Fruit fly (Drosophila melanogaster) whole organism, embryonic: ENCODE results near the gene CycB3.

Experiments used
- Atf6 ChIP-seq: fragments of 200-800 bp; sonication (Bioruptor generic); IDR thresholded peaks from 2 replicates; pipeline ENCODE4 v1.3.6; 2022; ENCODE audit warnings: missing biosample characterization, missing genetic modification characterization
- B-H2 ChIP-seq: fragments of 200-800 bp; sonication (Bioruptor generic); optimal IDR thresholded peaks from 2 replicates; lab custom pipeline; 2018; ENCODE audit warnings: missing biosample characterization, mild to moderate bottlenecking, missing genetic modification characterization
- Blimp-1 ChIP-seq: fragments of 200-800 bp; sonication (Bioruptor generic); optimal IDR thresholded peaks from 3 replicates; lab custom pipeline; 2018; ENCODE audit warnings: missing biosample characterization, missing genetic modification characterization, mild to moderate bottlenecking, moderate library complexity, missing genetic modification reagents
- Bteb2 ChIP-seq: fragments of 200-800 bp; sonication (Bioruptor generic); optimal IDR thresholded peaks from 2 replicates; lab custom pipeline; 2016; ENCODE audit warnings: missing biosample characterization, missing genetic modification characterization
- CG10274 ChIP-seq: fragments of 200-800 bp; sonication (Bioruptor generic); optimal IDR thresholded peaks from 3 replicates; lab custom pipeline; 2017; ENCODE audit warnings: missing biosample characterization, mild to moderate bottlenecking, missing genetic modification characterization
- CG10543 ChIP-seq: fragments of 200-800 bp; sonication (Bioruptor generic); optimal IDR thresholded peaks from 3 replicates; lab custom pipeline; 2017; ENCODE audit warnings: missing biosample characterization, mild to moderate bottlenecking, missing genetic modification characterization, moderate library complexity
- CG12744 ChIP-seq: fragments of 200-800 bp; sonication (Bioruptor generic); optimal IDR thresholded peaks from 2 replicates; lab custom pipeline; 2016; ENCODE audit warnings: missing biosample characterization, missing genetic modification characterization
- CG14667 ChIP-seq: fragments of 200-800 bp; sonication (Bioruptor generic); IDR thresholded peaks from 2 replicates; pipeline ENCODE4 v1.3.6; 2022; ENCODE audit warnings: missing biosample characterization, missing genetic modification characterization
- CG15011 ChIP-seq: fragments of 200-800 bp; sonication (Bioruptor generic); optimal IDR thresholded peaks from 3 replicates; lab custom pipeline; 2018; ENCODE audit warnings: missing biosample characterization, mild to moderate bottlenecking, missing genetic modification characterization
- CG15073 ChIP-seq: fragments of 200-800 bp; sonication (Bioruptor generic); optimal IDR thresholded peaks from 2 replicates; lab custom pipeline; 2016; ENCODE audit warnings: missing biosample characterization, missing genetic modification characterization
- CG17385 ChIP-seq: fragments of 200-800 bp; sonication (Bioruptor generic); optimal IDR thresholded peaks from 3 replicates; lab custom pipeline; 2018; ENCODE audit warnings: missing biosample characterization, mild to moderate bottlenecking, missing genetic modification characterization
- CG17568 ChIP-seq: fragments of 200-800 bp; sonication (Bioruptor generic); optimal IDR thresholded peaks from 2 replicates; lab custom pipeline; 2018; ENCODE audit warnings: missing biosample characterization, mild to moderate bottlenecking, missing genetic modification characterization, moderate library complexity
- CG32772 ChIP-seq: fragments of 200-800 bp; sonication (Bioruptor generic); IDR thresholded peaks from 2 replicates; pipeline ENCODE4 v1.3.6; 2022; ENCODE audit warnings: missing biosample characterization, missing genetic modification characterization
- CG33557 ChIP-seq: fragments of 200-800 bp; sonication (Bioruptor generic); optimal IDR thresholded peaks from 2 replicates; lab custom pipeline; 2019; ENCODE audit warnings: missing biosample characterization, mild to moderate bottlenecking, missing genetic modification characterization, moderate library complexity
- CG4360 ChIP-seq: fragments of 200-800 bp; sonication (Bioruptor generic); IDR thresholded peaks from 2 replicates; pipeline ENCODE4 v1.3.6; 2022; ENCODE audit warnings: missing biosample characterization, missing genetic modification characterization
- CG4424 ChIP-seq: fragments of 200-800 bp; sonication (Bioruptor generic); optimal IDR thresholded peaks from 3 replicates; lab custom pipeline; 2016; ENCODE audit warnings: missing biosample characterization, missing genetic modification characterization
- CG6654 ChIP-seq: fragments of 200-800 bp; sonication (Bioruptor generic); optimal IDR thresholded peaks from 2 replicates; lab custom pipeline; 2017; ENCODE audit warnings: missing biosample characterization, mild to moderate bottlenecking, missing genetic modification characterization
- CG7271 ChIP-seq: fragments of 200-800 bp; sonication (Bioruptor generic); optimal IDR thresholded peaks from 2 replicates; lab custom pipeline; 2018; ENCODE audit warnings: missing biosample characterization, mild to moderate bottlenecking, missing genetic modification characterization, moderate library complexity
- CG7786 ChIP-seq: fragments of 200-800 bp; sonication (Bioruptor generic); optimal IDR thresholded peaks from 2 replicates; lab custom pipeline; 2016; ENCODE audit warnings: missing biosample characterization, missing genetic modification characterization
- CG8089 ChIP-seq: fragments of 200-800 bp; sonication (Bioruptor generic); optimal IDR thresholded peaks from 3 replicates; lab custom pipeline; 2016; ENCODE audit warnings: missing biosample characterization, missing genetic modification characterization
- Deaf1 ChIP-seq: fragments of 200-800 bp; optimal IDR thresholded peaks from 3 replicates; lab custom pipeline; 2019; ENCODE audit warnings: missing biosample characterization, mild to moderate bottlenecking, missing genetic modification characterization, moderate library complexity
- Eip74EF ChIP-seq, 2 experiments: fragments of 200-800 bp in 1 of 2; fragments of >200 bp in 1 of 2; sonication (Bioruptor generic) in 1 of 2; optimal IDR thresholded peaks; 2 replicates each; lab custom pipeline; 2017 to 2019; ENCODE audit warnings: missing biosample characterization in 2 of 2, missing genetic modification characterization in 2 of 2, mild to moderate bottlenecking in 1 of 2, moderate library complexity in 1 of 2
- Gsc ChIP-seq: fragments of 200-800 bp; sonication (Bioruptor generic); IDR thresholded peaks from 2 replicates; pipeline ENCODE4 v1.3.6; 2022; ENCODE audit warnings: missing biosample characterization, missing genetic modification characterization
- HLH3B ChIP-seq: fragments of 200-800 bp; sonication (Bioruptor generic); IDR thresholded peaks from 2 replicates; pipeline ENCODE4 v1.3.6; 2022; ENCODE audit warnings: missing biosample characterization, missing genetic modification characterization
- Hr51 ChIP-seq, 2 experiments: fragments of 200-800 bp; sonication (Bioruptor generic); optimal IDR thresholded peaks; 2 replicates in 1 of 2; 3 replicates in 1 of 2; lab custom pipeline; 2016 to 2018; ENCODE audit warnings: missing biosample characterization in 2 of 2, missing genetic modification characterization in 2 of 2, mild to moderate bottlenecking in 1 of 2, moderate library complexity in 1 of 2
- Lpt ChIP-seq: fragments of >200 bp; optimal IDR thresholded peaks from 2 replicates; lab custom pipeline; 2018; ENCODE audit warnings: missing biosample characterization, missing genetic modification characterization
- Mrtf ChIP-seq: fragments of 200-800 bp; sonication (Bioruptor generic); IDR thresholded peaks from 3 replicates; pipeline ENCODE4 v1.3.6; 2022; ENCODE audit warnings: missing biosample characterization, missing genetic modification characterization
- NFAT ChIP-seq: fragments of 200-800 bp; sonication (Bioruptor generic); IDR thresholded peaks from 2 replicates; pipeline ENCODE4 v1.3.6; 2022; ENCODE audit warnings: missing biosample characterization, missing genetic modification characterization
- Neu2 ChIP-seq: fragments of 200-800 bp; sonication (Bioruptor generic); optimal IDR thresholded peaks from 3 replicates; lab custom pipeline; 2016; ENCODE audit warnings: missing biosample characterization, missing genetic modification characterization, borderline replicate concordance
- Nf-YB ChIP-seq: fragments of 200-800 bp; sonication (Bioruptor generic); optimal IDR thresholded peaks from 3 replicates; lab custom pipeline; 2019; ENCODE audit warnings: missing biosample characterization, mild to moderate bottlenecking, missing genetic modification characterization, moderate library complexity
- Side ChIP-seq: fragments of 200-800 bp; sonication (Bioruptor generic); optimal IDR thresholded peaks from 2 replicates; lab custom pipeline; 2016; ENCODE audit warnings: missing biosample characterization, missing genetic modification characterization
- Sry-β ChIP-seq: fragments of 200-800 bp; sonication (Bioruptor generic); optimal IDR thresholded peaks from 2 replicates; lab custom pipeline; 2018; ENCODE audit warnings: missing biosample characterization, mild to moderate bottlenecking, missing genetic modification characterization, moderate library complexity
- Stat92E ChIP-seq, 3 experiments: fragments of >200 bp in 2 of 3; fragments of 200-800 bp in 1 of 3; sonication (Bioruptor generic) in 1 of 3; optimal IDR thresholded peaks; 2 replicates each; lab custom pipeline; 2017 to 2019; ENCODE audit warnings: missing biosample characterization in 3 of 3, missing genetic modification characterization in 3 of 3, mild to moderate bottlenecking in 1 of 3, moderate library complexity in 1 of 3
- Xbp1 ChIP-seq: fragments of 200-800 bp; sonication (Bioruptor generic); optimal IDR thresholded peaks from 3 replicates; lab custom pipeline; 2016; ENCODE audit warnings: missing biosample characterization, mild to moderate bottlenecking, missing genetic modification characterization
- cas ChIP-seq: fragments of 200-800 bp; sonication (Bioruptor generic); IDR thresholded peaks from 2 replicates; pipeline ENCODE4 v1.3.6; 2022; ENCODE audit warnings: missing biosample characterization, missing genetic modification characterization
- chif ChIP-seq, 2 experiments: fragments of 200-800 bp; sonication (Bioruptor generic); optimal IDR thresholded peaks; 3 replicates each; lab custom pipeline; 2016; ENCODE audit warnings: missing biosample characterization in 2 of 2, missing genetic modification characterization in 2 of 2
- crc ChIP-seq: fragments of 200-800 bp; sonication (Bioruptor generic); optimal IDR thresholded peaks from 2 replicates; lab custom pipeline; 2016; ENCODE audit warnings: missing biosample characterization, missing genetic modification characterization
- dm ChIP-seq: fragments of 200-800 bp; sonication (Bioruptor generic); optimal IDR thresholded peaks from 3 replicates; lab custom pipeline; 2016; ENCODE audit warnings: missing biosample characterization, missing genetic modification characterization
- dysf ChIP-seq: fragments of 200-800 bp; sonication (Bioruptor generic); IDR thresholded peaks from 3 replicates; pipeline ENCODE4 v1.3.6; 2022; ENCODE audit warnings: missing biosample characterization, missing genetic modification characterization
- fru ChIP-seq: fragments of >200 bp; optimal IDR thresholded peaks from 2 replicates; lab custom pipeline; 2017
- gcm ChIP-seq: fragments of 200-800 bp; sonication (Bioruptor generic); optimal IDR thresholded peaks from 2 replicates; lab custom pipeline; 2019; ENCODE audit warnings: missing biosample characterization, mild to moderate bottlenecking, missing genetic modification characterization, moderate library complexity
- insv ChIP-seq, 2 experiments: fragments of 200-800 bp; sonication (Bioruptor generic); optimal IDR thresholded peaks; 3 replicates each; lab custom pipeline; 2016 to 2018; ENCODE audit warnings: missing biosample characterization in 2 of 2, missing genetic modification characterization in 2 of 2
- lab ChIP-seq: fragments of 200-800 bp; sonication (Bioruptor generic); optimal IDR thresholded peaks from 3 replicates; lab custom pipeline; 2017; ENCODE audit warnings: missing biosample characterization, missing genetic modification characterization, mild to moderate bottlenecking, moderate library complexity, missing genetic modification reagents
- phol ChIP-seq: fragments of 200-800 bp; sonication (Bioruptor generic); optimal IDR thresholded peaks from 3 replicates; lab custom pipeline; 2018; ENCODE audit warnings: missing biosample characterization, mild to moderate bottlenecking, missing genetic modification characterization, moderate library complexity
- trem ChIP-seq: fragments of 200-800 bp; optimal IDR thresholded peaks from 3 replicates; lab custom pipeline; 2019; ENCODE audit warnings: missing biosample characterization, mild to moderate bottlenecking, missing genetic modification characterization, moderate library complexity
- tup ChIP-seq: fragments of 200-800 bp; sonication (Bioruptor generic); optimal IDR thresholded peaks from 2 replicates; lab custom pipeline; 2016; ENCODE audit warnings: missing biosample characterization, mild to moderate bottlenecking, missing genetic modification characterization, moderate library complexity
- usp ChIP-seq: fragments of >200 bp; optimal IDR thresholded peaks from 2 replicates; lab custom pipeline; 2017; ENCODE audit warnings: missing biosample characterization, missing genetic modification characterization
- vvl ChIP-seq: fragments of 200-800 bp; sonication (Bioruptor generic); IDR thresholded peaks from 2 replicates; pipeline ENCODE4 v1.3.6; 2022; ENCODE audit warnings: missing biosample characterization, missing genetic modification characterization

The CycB3 gene

dm6 chr3R:24875939-24876842, 5.6 kb upstream of the CycB3 start, which contains the start of gene CG3744 (continued):
- TF ChIP-seq CG10543 (peak; percentile 93), CG15073 (GFP tag; lab: Kevin White, UChicago) (peak; percentile 49), CG15011 (GFP tag; lab: Kevin White, UChicago) (peak; percentile 53), CG17385 (GFP tag; lab: Kevin White, UChicago) (peak; percentile 80), HLH3B (GFP tag; lab: Robert Waterston, UW) (peak; percentile 92), Nf-YB (GFP tag; lab: Kevin White, UChicago) (peak; percentile 74), dm (no peak), CG8089 (peak; percentile 64), phol (tag; lab: Kevin White, UChicago) (peak; percentile 90), Deaf1 (peak; percentile 65), vvl (GFP tag; lab: Robert Waterston, UW) (peak; percentile 98), crc (GFP tag; lab: Kevin White, UChicago) (peak; percentile 25), CG33557 (peak; percentile 78), CG6654 (GFP tag; lab: Kevin White, UChicago) (peak; percentile 57), Atf6 (GFP tag; lab: Robert Waterston, UW) (peak; percentile 82), B-H2 (GFP tag; lab: Kevin White, UChicago) (peak; percentile 95), fru (lab: Kevin White, UChicago) (no peak), Stat92E (GFP tag; optimal IDR thresholded peaks at IDR 0.05; lab: Kevin White, UChicago) (no peak), lab (GFP tag; lab: Kevin White, UChicago) (peak; percentile 94), Blimp-1 (GFP tag; lab: Kevin White, UChicago) (peak; percentile 95), CG32772 (peak; percentile 93), CG14667 (peak; percentile 92), Mrtf (GFP tag; lab: Robert Waterston, UW) (peak; percentile 94), gcm (GFP tag; lab: Kevin White, UChicago) (peak; percentile 76), CG17568 (no peak), usp (GFP tag; lab: Kevin White, UChicago) (no peak), Gsc (GFP tag; lab: Robert Waterston, UW) (peak; percentile 65), CG7786 (GFP tag; lab: Kevin White, UChicago) (peak; percentile 73), NFAT (GFP tag; lab: Robert Waterston, UW) (peak; percentile 99), cas (peak; percentile 91), Lpt (GFP tag; lab: Kevin White, UChicago) (no peak), chif (GFP tag; optimal IDR thresholded peaks at IDR 0.05; lab: Kevin White, UChicago) (peak; percentile 40 to 59), Hr51 (GFP tag; optimal IDR thresholded peaks at IDR 0.05; lab: Kevin White, UChicago) (peak; percentile 79 to 87), CG7271 (tag; lab: Kevin White, UChicago) (peak; percentile 40), Eip74EF (GFP tag; optimal IDR thresholded peaks at IDR 0.05; lab: Kevin White, UChicago) (peak in 1 of 2 experiments; percentile 65), CG10274 (peak; percentile 57), Sry-β (GFP tag; lab: Kevin White, UChicago) (peak; percentile 56), insv (GFP tag; optimal IDR thresholded peaks at IDR 0.05; lab: Kevin White, UChicago) (peak in 1 of 2 experiments; percentile 67), Side (GFP tag; lab: Kevin White, UChicago) (peak; percentile 39), CG4360 (peak; percentile 93), Bteb2 (GFP tag; lab: Kevin White, UChicago) (peak; percentile 48), CG4424 (GFP tag; lab: Kevin White, UChicago) (peak; percentile 88), trem (peak; percentile 84), Xbp1 (GFP tag; lab: Kevin White, UChicago) (peak; percentile 94), Neu2 (no peak), dysf (peak; percentile 94), tup (GFP tag; lab: Kevin White, UChicago) (peak; percentile 69), CG12744 (GFP tag; lab: Kevin White, UChicago) (peak; percentile 60)
